Worm (Caenorhabditis elegans): ENCODE measurements around the gene lin-26.
A peak's percentile ranks its signal among the peaks of the same experiment; 100 is the strongest.

The lin-26 gene

ce11 chrII:7666967-7667366 lies 15.0 kb upstream of the lin-26 start, which contains the start of gene lir-2:
lir-2 (plus strand) TSS chrII:7667267.
- TF ChIP-seq hrde-1 (tag; optimal IDR thresholded peaks at IDR 0.05; ENCODE audit: borderline replicate concordance): peak; percentile 10
- TF ChIP-seq D2030.7 (GFP tag; IDR thresholded peaks at IDR 0.05): no peak
- 0 out of 2 replicates have a peak, but pooled peaks have one; percentile 19 for TF ChIP-seq madf-6 (GFP tag; IDR thresholded peaks at IDR 0.05)
- TF ChIP-seq nhr-120 (GFP tag; IDR thresholded peaks at IDR 0.05): no peak
- 0 out of 2 replicates have a peak, but pooled peaks have one; percentile 22 for TF ChIP-seq zfh-2 (GFP tag; conservative IDR thresholded peaks at IDR 0.05)
- peak; percentile 29; the same call in 1 of the 2 replicates for TF ChIP-seq hmg-1.2 (GFP tag; IDR thresholded peaks at IDR 0.05)
- peak; percentile 10 for TF ChIP-seq ceh-27 (GFP tag; optimal IDR thresholded peaks at IDR 0.05)
- peak; percentile 21; the same call in 1 of the 2 replicates for TF ChIP-seq rcor-1 (GFP tag; IDR thresholded peaks at IDR 0.05)
- TF ChIP-seq egl-44 (GFP tag; IDR thresholded peaks at IDR 0.05): no peak
- TF ChIP-seq cebp-1 (GFP tag; IDR thresholded peaks at IDR 0.05): no peak
- TF ChIP-seq cebp-1 (tag; optimal IDR thresholded peaks at IDR 0.05): peak; percentile 20
- 0 out of 2 replicates have a peak, but pooled peaks have one; percentile 28 for TF ChIP-seq madf-3 (GFP tag; IDR thresholded peaks at IDR 0.05)
- no peak for TF ChIP-seq die-1 (tag; optimal IDR thresholded peaks at IDR 0.05)

- TF ChIP-seq athp-1 (tag; optimal IDR thresholded peaks at IDR 0.05) (no peak), fkh-3 (tag; optimal IDR thresholded peaks at IDR 0.05) (no peak), F55B11.4 (tag; optimal IDR thresholded peaks at IDR 0.05; ENCODE audit: borderline replicate concordance, insufficient read depth) (no peak), Y95B8A.8 (GFP tag; IDR thresholded peaks at IDR 0.05) (no peak), C06A6.2 (GFP tag; conservative IDR thresholded peaks at IDR 0.05) (no peak), attf-3 (GFP tag; conservative IDR thresholded peaks at IDR 0.05) (no peak; the same call in 1 of the 2 replicates), efl-1 (GFP tag; optimal IDR thresholded peaks at IDR 0.05) (no peak), repo-1 (tag; optimal IDR thresholded peaks at IDR 0.05) (no peak), cebp-2 (GFP tag; IDR thresholded peaks at IDR 0.05) (no peak), unc-130 (GFP tag; optimal IDR thresholded peaks at IDR 0.05) (no peak), pbrm-1 (GFP tag; IDR thresholded peaks at IDR 0.05) (0 out of 2 replicates have a peak, but pooled peaks have one; percentile 31), chd-7 (tag; optimal IDR thresholded peaks at IDR 0.05) (no peak), snpc-4 (GFP tag; optimal IDR thresholded peaks at IDR 0.05) (no peak), snpc-4 (tag; optimal IDR thresholded peaks at IDR 0.05) (no peak), snpc-1.3 (tag; optimal IDR thresholded peaks at IDR 0.05; ENCODE audit: insufficient read depth) (no peak), F39B2.1 (GFP tag; IDR thresholded peaks at IDR 0.05) (no peak), ama-1 (optimal IDR thresholded peaks at IDR 0.05) (no peak), ama-1 (GFP tag; optimal IDR thresholded peaks at IDR 0.05) (no peak), cebp-1 (GFP tag; IDR thresholded peaks at IDR 0.05) (no peak), cebp-1 (tag; optimal IDR thresholded peaks at IDR 0.05) (peak; percentile 52), ztf-26 (tag; optimal IDR thresholded peaks at IDR 0.05) (no peak), Y53F4B.3 (GFP tag; IDR thresholded peaks at IDR 0.05) (no peak), egrh-3 (GFP tag; IDR thresholded peaks at IDR 0.05) (no peak), F49E8.2 (tag; optimal IDR thresholded peaks at IDR 0.05; ENCODE audit: insufficient read depth) (no peak), D2030.7 (GFP tag; IDR thresholded peaks at IDR 0.05) (no peak), mcd-1 (GFP tag; IDR thresholded peaks at IDR 0.05) (0 out of 2 replicates have a peak, but pooled peaks have one; percentile 14), lir-1 (GFP tag; conservative IDR thresholded peaks at IDR 0.05) (no peak), dpff-1 (tag; optimal IDR thresholded peaks at IDR 0.05) (no peak), lin-54 (GFP tag; optimal IDR thresholded peaks at IDR 0.05) (no peak), ceh-27 (GFP tag; optimal IDR thresholded peaks at IDR 0.05) (peak; percentile 16), xnd-1 (tag; optimal IDR thresholded peaks at IDR 0.05) (no peak), B0019.2 (GFP tag; conservative IDR thresholded peaks at IDR 0.05) (no peak), hmg-1.2 (GFP tag; IDR thresholded peaks at IDR 0.05) (peak; percentile 65; the same call in 1 of the 2 replicates)
These were observed 12.6 kb upstream of the lin-26 start for ce11 chrII:7669409-7669808.

Measured in whole organism, young adult.